Worm (Caenorhabditis elegans) whole organism, late embryonic: Measurements from ENCODE around the gene shc-2.

Experiments used
- Y22D7AL.16 ChIP-seq: sonication (generic microtip); optimal IDR thresholded peaks from 2 replicates; lab custom pipeline; 2016; ENCODE audit warnings: missing genetic modification characterization, missing compliant biosample characterization
- ahr-1 ChIP-seq: sonication (generic microtip); optimal IDR thresholded peaks from 2 replicates; lab custom pipeline; 2016; ENCODE audit warnings: missing genetic modification characterization, missing compliant biosample characterization
- ama-1 ChIP-seq: fragments of 150-350 bp; optimal IDR thresholded peaks from 2 replicates; lab custom pipeline; 2014
- che-1 ChIP-seq: sonication (generic microtip); optimal IDR thresholded peaks from 2 replicates; lab custom pipeline; 2016; ENCODE audit warnings: mild to moderate bottlenecking, missing genetic modification characterization, missing compliant biosample characterization
- npax-4 ChIP-seq: sonication (generic microtip); optimal IDR thresholded peaks from 2 replicates; lab custom pipeline; 2016; ENCODE audit warnings: missing genetic modification characterization, missing compliant biosample characterization
- pha-4 ChIP-seq: fragments of 150-350 bp; optimal IDR thresholded peaks from 2 replicates; lab custom pipeline; 2018; ENCODE audit warnings: missing biosample characterization, missing genetic modification reagents, missing genetic modification characterization
- unc-86 ChIP-seq: sonication (generic microtip); optimal IDR thresholded peaks from 2 replicates; lab custom pipeline; 2016; ENCODE audit warnings: missing genetic modification characterization, missing compliant biosample characterization

ce11 chrII:4981682-4982404 lies 12.9 kb downstream of the shc-2 start:
- TF ChIP-seq npax-4 (tag; lab: Kevin White, UChicago) (no peak), pha-4 (no peak), unc-86 (tag; lab: Kevin White, UChicago) (no peak), Y22D7AL.16 (tag; lab: Kevin White, UChicago) (no peak), che-1 (tag; lab: Kevin White, UChicago) (no peak), ahr-1 (tag; lab: Kevin White, UChicago) (no peak), ama-1 (lab: Kevin White, UChicago) (no peak)
